Fruit fly (Drosophila melanogaster): ENCODE data around the gene CG34436.

- TF ChIP-seq CG8478 (optimal IDR thresholded peaks at IDR 0.05) (no peak), CTCF (optimal IDR thresholded peaks at IDR 0.05) (no peak)
These were observed 50.5 kb downstream of the CG34436 start for dm6 chr3R:28332674-28333421.
